Fruit fly (Drosophila melanogaster) whole organism, embryonic: ENCODE data around the gene CG17202.
A peak's percentile ranks its signal among the peaks of the same experiment; 100 is the strongest.

ENCODE experiments used
- CG10321 ChIP-seq: fragments of 200-800 bp; sonication (Bioruptor generic); IDR thresholded peaks from 2 replicates; pipeline ENCODE4 v1.3.6; 2022; ENCODE audit warnings: missing biosample characterization, missing genetic modification characterization
- CG10462 ChIP-seq: fragments of 200-800 bp; sonication (Bioruptor generic); optimal IDR thresholded peaks from 2 replicates; lab custom pipeline; 2016; ENCODE audit warnings: missing biosample characterization, missing genetic modification characterization
- CG13894 ChIP-seq: fragments of 200-800 bp; sonication (Bioruptor generic); optimal IDR thresholded peaks from 3 replicates; lab custom pipeline; 2018; ENCODE audit warnings: missing biosample characterization, mild to moderate bottlenecking, missing genetic modification characterization, moderate library complexity
- CG15269 ChIP-seq: fragments of 200-800 bp; sonication (Bioruptor generic); optimal IDR thresholded peaks from 2 replicates; lab custom pipeline; 2018; ENCODE audit warnings: missing biosample characterization, mild to moderate bottlenecking, missing genetic modification characterization, moderate library complexity
- CG16779 ChIP-seq: fragments of 200-800 bp; sonication (Bioruptor generic); IDR thresholded peaks from 2 replicates; pipeline ENCODE4 v1.3.6; 2022; ENCODE audit warnings: missing biosample characterization, missing genetic modification characterization
- CG16813 ChIP-seq: fragments of 200-800 bp; sonication (Bioruptor generic); IDR thresholded peaks from 3 replicates; pipeline ENCODE4 v1.3.6; 2022; ENCODE audit warnings: missing biosample characterization, missing genetic modification characterization; ENCODE audit not compliant: partially characterized antibody
- CG17361 ChIP-seq: fragments of 200-800 bp; sonication (Bioruptor generic); IDR thresholded peaks from 3 replicates; pipeline ENCODE4 v1.3.6; 2022; ENCODE audit warnings: missing biosample characterization, missing genetic modification characterization
- CG18262 ChIP-seq: fragments of 200-800 bp; optimal IDR thresholded peaks from 3 replicates; lab custom pipeline; 2019; ENCODE audit warnings: missing biosample characterization, mild to moderate bottlenecking, missing genetic modification characterization, moderate library complexity
- CG18619 ChIP-seq: fragments of 200-800 bp; sonication (Bioruptor generic); optimal IDR thresholded peaks from 3 replicates; lab custom pipeline; 2017; ENCODE audit warnings: missing biosample characterization, mild to moderate bottlenecking, missing genetic modification characterization
- CG3847 ChIP-seq: fragments of 200-800 bp; sonication (Bioruptor generic); IDR thresholded peaks from 2 replicates; pipeline ENCODE4 v1.3.6; 2022; ENCODE audit warnings: missing biosample characterization, missing genetic modification characterization
- CG6683 ChIP-seq: fragments of 200-800 bp; sonication (Bioruptor generic); optimal IDR thresholded peaks from 2 replicates; lab custom pipeline; 2017; ENCODE audit warnings: missing biosample characterization, mild to moderate bottlenecking, missing genetic modification characterization, missing genetic modification reagents
- CG6765 ChIP-seq: fragments of 200-800 bp; sonication (Bioruptor generic); optimal IDR thresholded peaks from 3 replicates; lab custom pipeline; 2017; ENCODE audit warnings: missing biosample characterization, mild to moderate bottlenecking, missing genetic modification characterization
- CG6791 ChIP-seq: fragments of 200-800 bp; sonication (Bioruptor generic); IDR thresholded peaks from 3 replicates; pipeline ENCODE4 v1.3.6; 2022; ENCODE audit warnings: missing biosample characterization, missing genetic modification characterization; ENCODE audit not compliant: partially characterized antibody
- CG8478 ChIP-seq: fragments of >200 bp; optimal IDR thresholded peaks from 2 replicates; lab custom pipeline; 2018
- CG9727 ChIP-seq: fragments of 200-800 bp; sonication (Bioruptor generic); optimal IDR thresholded peaks from 3 replicates; lab custom pipeline; 2017; ENCODE audit warnings: missing biosample characterization, mild to moderate bottlenecking, missing genetic modification characterization
- Camta ChIP-seq: fragments of 200-800 bp; sonication (Bioruptor generic); optimal IDR thresholded peaks from 2 replicates; lab custom pipeline; 2016; ENCODE audit warnings: missing biosample characterization, missing genetic modification characterization
- CoRest ChIP-seq: fragments of 200-800 bp; sonication (Bioruptor generic); optimal IDR thresholded peaks from 3 replicates; lab custom pipeline; 2018; ENCODE audit warnings: missing biosample characterization, mild to moderate bottlenecking, missing genetic modification characterization, moderate library complexity
- Dfd ChIP-seq, 2 experiments: fragments of >200 bp; optimal IDR thresholded peaks; 2 replicates each; lab custom pipeline; 2017; ENCODE audit warnings: missing biosample characterization in 2 of 2, missing genetic modification characterization in 2 of 2
- Dll ChIP-seq: fragments of 200-800 bp; sonication (Bioruptor generic); IDR thresholded peaks from 4 replicates; pipeline ENCODE4 v1.3.6; 2022; ENCODE audit warnings: missing biosample characterization, missing genetic modification characterization; ENCODE audit not compliant: partially characterized antibody
- Elba2 ChIP-seq: fragments of 200-800 bp; sonication (Bioruptor generic); optimal IDR thresholded peaks from 3 replicates; lab custom pipeline; 2016; ENCODE audit warnings: missing biosample characterization, missing genetic modification characterization
- HLH4C ChIP-seq: fragments of 200-800 bp; sonication (Bioruptor generic); IDR thresholded peaks from 3 replicates; pipeline ENCODE4 v1.3.6; 2022; ENCODE audit warnings: missing biosample characterization, missing genetic modification characterization; ENCODE audit not compliant: partially characterized antibody
- HmgD ChIP-seq: fragments of 200-800 bp; sonication (Bioruptor generic); optimal IDR thresholded peaks from 3 replicates; lab custom pipeline; 2016; ENCODE audit warnings: missing biosample characterization, missing genetic modification characterization
- Hsf ChIP-seq: fragments of 200-800 bp; sonication (Bioruptor generic); optimal IDR thresholded peaks from 3 replicates; lab custom pipeline; 2016; ENCODE audit warnings: missing biosample characterization, missing genetic modification characterization
- Lhr ChIP-seq: fragments of 200-800 bp; sonication (Bioruptor generic); optimal IDR thresholded peaks from 3 replicates; lab custom pipeline; 2017; ENCODE audit warnings: mild to moderate bottlenecking, missing biosample characterization, missing genetic modification reagents, missing genetic modification characterization
- Med ChIP-seq: fragments of 200-800 bp; sonication (Bioruptor generic); peaks from one replicate; lab custom pipeline; 2016; ENCODE audit warnings: missing biosample characterization, missing genetic modification characterization, mild to moderate bottlenecking, inconsistent platforms, moderate library complexity
- Sry-δ ChIP-seq: fragments of 200-800 bp; sonication (Bioruptor generic); optimal IDR thresholded peaks from 2 replicates; lab custom pipeline; 2016; ENCODE audit warnings: missing biosample characterization, missing genetic modification characterization
- Trl ChIP-seq, 3 experiments: fragments of >200 bp in 2 of 3; fragments of 200-800 bp in 1 of 3; sonication (Bioruptor generic) in 1 of 3; optimal IDR thresholded peaks; 2 replicates in 1 of 3; 3 replicates in 2 of 3; lab custom pipeline; 2016 to 2017; ENCODE audit warnings: missing biosample characterization in 1 of 3, missing genetic modification characterization in 1 of 3
- Xbp1 ChIP-seq: fragments of 200-800 bp; sonication (Bioruptor generic); optimal IDR thresholded peaks from 3 replicates; lab custom pipeline; 2016; ENCODE audit warnings: missing biosample characterization, mild to moderate bottlenecking, missing genetic modification characterization
- YL-1 ChIP-seq: fragments of 200-800 bp; sonication (Bioruptor generic); optimal IDR thresholded peaks from 3 replicates; lab custom pipeline; 2017; ENCODE audit warnings: missing biosample characterization, mild to moderate bottlenecking, missing genetic modification characterization
- al ChIP-seq: fragments of 200-800 bp; sonication (Bioruptor generic); IDR thresholded peaks from 2 replicates; pipeline ENCODE4 v1.3.6; 2022; ENCODE audit warnings: missing biosample characterization, missing genetic modification characterization
- amos ChIP-seq: fragments of 200-800 bp; sonication (Bioruptor generic); IDR thresholded peaks from 2 replicates; pipeline ENCODE4 v1.3.6; 2022; ENCODE audit warnings: missing biosample characterization, missing genetic modification characterization; ENCODE audit not compliant: partially characterized antibody
- cato ChIP-seq: fragments of 200-800 bp; sonication (Bioruptor generic); optimal IDR thresholded peaks from 2 replicates; lab custom pipeline; 2016; ENCODE audit warnings: missing biosample characterization, missing genetic modification characterization, borderline replicate concordance
- chif ChIP-seq, 2 experiments: fragments of 200-800 bp; sonication (Bioruptor generic); optimal IDR thresholded peaks; 3 replicates each; lab custom pipeline; 2016; ENCODE audit warnings: missing biosample characterization in 2 of 2, missing genetic modification characterization in 2 of 2
- crp ChIP-seq, 2 experiments: fragments of 200-800 bp; sonication (Bioruptor generic); optimal IDR thresholded peaks; 2 replicates in 1 of 2; 3 replicates in 1 of 2; lab custom pipeline; 2017; ENCODE audit warnings: missing biosample characterization in 2 of 2, missing genetic modification characterization in 2 of 2, mild to moderate bottlenecking in 1 of 2, moderate library complexity in 1 of 2
- danr ChIP-seq: fragments of 200-800 bp; sonication (Bioruptor generic); IDR thresholded peaks from 2 replicates; pipeline ENCODE4 v1.3.6; 2022; ENCODE audit warnings: missing biosample characterization, missing genetic modification characterization
- dmrt99B ChIP-seq: fragments of 200-800 bp; sonication (Bioruptor generic); optimal IDR thresholded peaks from 2 replicates; lab custom pipeline; 2018; ENCODE audit warnings: missing biosample characterization, mild to moderate bottlenecking, missing genetic modification characterization, moderate library complexity
- insv ChIP-seq, 2 experiments: fragments of 200-800 bp; sonication (Bioruptor generic); optimal IDR thresholded peaks; 3 replicates each; lab custom pipeline; 2016 to 2018; ENCODE audit warnings: missing biosample characterization in 2 of 2, missing genetic modification characterization in 2 of 2
- jumu ChIP-seq: fragments of 200-800 bp; sonication (Bioruptor generic); optimal IDR thresholded peaks from 3 replicates; lab custom pipeline; 2016; ENCODE audit warnings: missing biosample characterization, missing genetic modification characterization
- knrl ChIP-seq: fragments of 200-800 bp; sonication (Bioruptor generic); IDR thresholded peaks from 3 replicates; pipeline ENCODE4 v1.3.6; 2022; ENCODE audit warnings: missing biosample characterization, missing genetic modification characterization; ENCODE audit not compliant: partially characterized antibody
- nmo ChIP-seq: fragments of 200-800 bp; sonication (Bioruptor generic); optimal IDR thresholded peaks from 2 replicates; lab custom pipeline; 2018; ENCODE audit warnings: missing biosample characterization, mild to moderate bottlenecking, missing genetic modification characterization, moderate library complexity
- org-1 ChIP-seq: fragments of 200-800 bp; sonication (Bioruptor generic); optimal IDR thresholded peaks from 2 replicates; lab custom pipeline; 2017; ENCODE audit warnings: missing biosample characterization, missing genetic modification characterization
- p53 ChIP-seq: fragments of 200-800 bp; sonication (Bioruptor generic); optimal IDR thresholded peaks from 2 replicates; lab custom pipeline; 2016; ENCODE audit warnings: missing biosample characterization, missing genetic modification characterization
- phol ChIP-seq: fragments of 200-800 bp; sonication (Bioruptor generic); optimal IDR thresholded peaks from 3 replicates; lab custom pipeline; 2018; ENCODE audit warnings: missing biosample characterization, mild to moderate bottlenecking, missing genetic modification characterization, moderate library complexity
- trem ChIP-seq: fragments of 200-800 bp; optimal IDR thresholded peaks from 3 replicates; lab custom pipeline; 2019; ENCODE audit warnings: missing biosample characterization, mild to moderate bottlenecking, missing genetic modification characterization, moderate library complexity
- vvl ChIP-seq: fragments of 200-800 bp; sonication (Bioruptor generic); IDR thresholded peaks from 2 replicates; pipeline ENCODE4 v1.3.6; 2022; ENCODE audit warnings: missing biosample characterization, missing genetic modification characterization
- zen ChIP-seq: fragments of 200-800 bp; sonication (Bioruptor generic); optimal IDR thresholded peaks from 3 replicates; lab custom pipeline; 2018; ENCODE audit warnings: missing biosample characterization, mild to moderate bottlenecking, missing genetic modification characterization, moderate library complexity
- zfh2 ChIP-seq: fragments of 200-800 bp; sonication (Bioruptor generic); optimal IDR thresholded peaks from 2 replicates; lab custom pipeline; 2016; ENCODE audit warnings: missing biosample characterization, missing genetic modification characterization

CG17202 gene

dm6 chr3R:12425510-12426309, 3.1 kb downstream of the CG17202 start, which contains the start of gene Pp1-87B (continued):
- TF ChIP-seq Elba2 (GFP tag; lab: Kevin White, UChicago) (peak; percentile 98), CG16779 (no peak), CG8478 (peak; percentile 97), HmgD (peak; percentile 40), Sry-δ (peak; percentile 75), CG18262 (tag; lab: Kevin White, UChicago) (peak; percentile 34), zfh2 (no peak), CG6791 (GFP tag; lab: Robert Waterston, UW) (peak; percentile 55; the same call in 2 of the 3 replicates), CG16813 (GFP tag; lab: Robert Waterston, UW) (peak; percentile 55; the same call in 1 of the 3 replicates), CG13894 (no peak), CoRest (peak; percentile 63), danr (no peak), vvl (peak; percentile 25; the same call in 1 of the 2 replicates), crp (GFP tag; optimal IDR thresholded peaks at IDR 0.05; lab: Kevin White, UChicago) (peak in 1 of 2 experiments; percentile 8), Hsf (GFP tag; lab: Kevin White, UChicago) (peak; percentile 13), trem (tag; lab: Kevin White, UChicago) (peak; percentile 28), CG18619 (GFP tag; lab: Kevin White, UChicago) (peak; percentile 37), org-1 (no peak), al (no peak), Dll (GFP tag; lab: Robert Waterston, UW) (0 out of 4 replicates have a peak, but pooled peaks have one; percentile 23), amos (peak; percentile 25; the same call in 1 of the 2 replicates), Camta (peak; percentile 13), CG10462 (no peak), Dfd (GFP tag; optimal IDR thresholded peaks at IDR 0.05; lab: Kevin White, UChicago) (peak in 1 of 2 experiments; percentile 30), Trl (optimal IDR thresholded peaks at IDR 0.05; lab: Kevin White, UChicago) (no peak), Trl (GFP tag; optimal IDR thresholded peaks at IDR 0.05; lab: Kevin White, UChicago) (peak; percentile 7), CG9727 (GFP tag; lab: Kevin White, UChicago) (peak; percentile 39), Med (GFP tag; lab: Kevin White, UChicago) (peak; percentile 76), Xbp1 (GFP tag; lab: Kevin White, UChicago) (peak; percentile 4), CG3847 (peak; percentile 64), Lhr (GFP tag; lab: Kevin White, UChicago) (peak; percentile 85), dmrt99B (tag; lab: Kevin White, UChicago) (no peak), phol (tag; lab: Kevin White, UChicago) (peak; percentile 100), YL-1 (peak; percentile 86), chif (GFP tag; optimal IDR thresholded peaks at IDR 0.05; lab: Kevin White, UChicago) (peak in 1 of 2 experiments; percentile 1), p53 (GFP tag; lab: Kevin White, UChicago) (peak; percentile 14), CG17361 (peak; percentile 80), HLH4C (peak; percentile 66; the same call in 2 of the 3 replicates), jumu (peak; percentile 76), CG6683 (GFP tag; lab: Kevin White, UChicago) (no peak), zen (tag; lab: Kevin White, UChicago) (peak; percentile 38), CG15269 (tag; lab: Kevin White, UChicago) (no peak), CG10321 (GFP tag; lab: Robert Waterston, UW) (peak; percentile 91), insv (GFP tag; optimal IDR thresholded peaks at IDR 0.05; lab: Kevin White, UChicago) (peak; percentile 88 to 99), CG6765 (no peak), nmo (peak; percentile 72), knrl (GFP tag; lab: Robert Waterston, UW) (peak; percentile 43; the same call in 2 of the 3 replicates), cato (GFP tag; lab: Kevin White, UChicago) (no peak)
